Fruit fly (Drosophila melanogaster) whole organism, wandering third instar larva: Measurements from ENCODE around the gene bdwf.

Experiments used
- Abd-B ChIP-seq: fragments of >200 bp; optimal IDR thresholded peaks from 2 replicates; lab custom pipeline; 2017; ENCODE audit warnings: missing biosample characterization, missing genetic modification characterization
- CG32264 ChIP-seq: fragments of 200-800 bp; sonication (Bioruptor generic); optimal IDR thresholded peaks from 2 replicates; lab custom pipeline; 2016; ENCODE audit warnings: missing biosample characterization, missing genetic modification characterization
- CG9705 ChIP-seq: fragments of 200-800 bp; sonication (Bioruptor generic); optimal IDR thresholded peaks from 2 replicates; lab custom pipeline; 2018; ENCODE audit warnings: missing biosample characterization, mild to moderate bottlenecking, missing genetic modification characterization
- Dif ChIP-seq: fragments of 200-275, 200-300 bp; sonication (Bioruptor generic); optimal IDR thresholded peaks from 2 replicates; lab custom pipeline; 2018; ENCODE audit warnings: missing biosample characterization, missing genetic modification characterization; ENCODE audit not compliant: partially characterized antibody
- GATAd ChIP-seq: sonication (Bioruptor generic); optimal IDR thresholded peaks from 2 replicates; lab custom pipeline; 2016; ENCODE audit warnings: missing biosample characterization, missing genetic modification characterization
- HLH106 ChIP-seq: fragments of 200-800 bp; optimal IDR thresholded peaks from 3 replicates; lab custom pipeline; 2019; ENCODE audit warnings: missing biosample characterization, mild to moderate bottlenecking, missing genetic modification characterization, moderate library complexity
- Hnf4 ChIP-seq: fragments of 200-800 bp; sonication (Bioruptor generic); optimal IDR thresholded peaks from 2 replicates; lab custom pipeline; 2016; ENCODE audit warnings: missing biosample characterization, mild to moderate bottlenecking, missing genetic modification characterization
- Hr78 ChIP-seq: fragments of >200 bp; optimal IDR thresholded peaks from 2 replicates; lab custom pipeline; 2017; ENCODE audit warnings: missing biosample characterization, missing genetic modification characterization
- Hr83 ChIP-seq: fragments of 200-300 bp; sonication (Bioruptor generic); optimal IDR thresholded peaks from 2 replicates; lab custom pipeline; 2016; ENCODE audit warnings: missing biosample characterization, mild to moderate bottlenecking, missing genetic modification characterization, moderate library complexity; ENCODE audit not compliant: poor library complexity, severe bottlenecking
- Jra ChIP-seq: sonication (Bioruptor generic); optimal IDR thresholded peaks from 2 replicates; lab custom pipeline; 2016; ENCODE audit warnings: missing biosample characterization, missing genetic modification characterization
- Mio ChIP-seq: sonication (Bioruptor generic); optimal IDR thresholded peaks from 2 replicates; lab custom pipeline; 2016; ENCODE audit warnings: missing biosample characterization, missing genetic modification characterization
- N ChIP-seq: fragments of >200 bp; optimal IDR thresholded peaks from 2 replicates; lab custom pipeline; 2018; ENCODE audit warnings: missing biosample characterization, missing external identifiers, missing genetic modification characterization
- OdsH ChIP-seq: fragments of 200-800 bp; sonication (Bioruptor generic); optimal IDR thresholded peaks from 2 replicates; lab custom pipeline; 2016; ENCODE audit warnings: missing biosample characterization, mild to moderate bottlenecking, missing genetic modification characterization
- Rel ChIP-seq, 2 experiments: fragments of 200-800 bp; sonication (Bioruptor generic) in 1 of 2; optimal IDR thresholded peaks; 2 replicates in 1 of 2; 3 replicates in 1 of 2; lab custom pipeline; 2016 to 2019; ENCODE audit warnings: mild to moderate bottlenecking in 2 of 2, missing biosample characterization in 2 of 2, missing genetic modification characterization in 2 of 2, moderate library complexity in 1 of 2
- Sp1 ChIP-seq: fragments of 200-800 bp; sonication (Bioruptor generic); optimal IDR thresholded peaks from 3 replicates; lab custom pipeline; 2019; ENCODE audit warnings: missing biosample characterization, mild to moderate bottlenecking, missing genetic modification characterization, moderate library complexity
- brk ChIP-seq: fragments of 200-800 bp; sonication (Bioruptor generic); optimal IDR thresholded peaks from 2 replicates; lab custom pipeline; 2016; ENCODE audit warnings: missing biosample characterization, mild to moderate bottlenecking, missing genetic modification characterization
- dmrt93B ChIP-seq: fragments of 200-800 bp; sonication (Bioruptor generic); optimal IDR thresholded peaks from 2 replicates; lab custom pipeline; 2018; ENCODE audit warnings: missing biosample characterization, mild to moderate bottlenecking, missing genetic modification characterization
- dsf ChIP-seq: sonication (Bioruptor generic); optimal IDR thresholded peaks from 2 replicates; lab custom pipeline; 2016; ENCODE audit warnings: missing biosample characterization, missing genetic modification characterization, borderline replicate concordance
- ey ChIP-seq: fragments of 200-800 bp; sonication (Bioruptor generic); optimal IDR thresholded peaks from 2 replicates; lab custom pipeline; 2016; ENCODE audit warnings: missing biosample characterization, missing genetic modification characterization
- foxo ChIP-seq, 2 experiments: fragments of 200-800 bp; sonication (Bioruptor generic); optimal IDR thresholded peaks; 2 replicates in 1 of 2; 3 replicates in 1 of 2; lab custom pipeline; 2016 to 2017; ENCODE audit warnings: missing biosample characterization in 2 of 2, missing genetic modification characterization in 2 of 2
- fru ChIP-seq: fragments of 200-800 bp; sonication (Bioruptor generic); optimal IDR thresholded peaks from 3 replicates; lab custom pipeline; 2016; ENCODE audit warnings: missing biosample characterization, mild to moderate bottlenecking, missing genetic modification characterization
- h ChIP-seq: fragments of 200-800 bp; sonication (Bioruptor generic); optimal IDR thresholded peaks from 3 replicates; lab custom pipeline; 2016; ENCODE audit warnings: missing biosample characterization, mild to moderate bottlenecking, missing genetic modification characterization
- lola ChIP-seq: fragments of >200 bp; optimal IDR thresholded peaks from 2 replicates; lab custom pipeline; 2017; ENCODE audit warnings: missing biosample characterization, missing genetic modification characterization
- pan ChIP-seq: fragments of >200 bp; optimal IDR thresholded peaks from 2 replicates; lab custom pipeline; 2017
- psq ChIP-seq: fragments of 200-800 bp; sonication (Bioruptor generic); optimal IDR thresholded peaks from 3 replicates; lab custom pipeline; 2017; ENCODE audit warnings: missing biosample characterization, mild to moderate bottlenecking, missing genetic modification characterization, moderate library complexity
- rgr ChIP-seq: fragments of 200-800 bp; sonication (Bioruptor generic); optimal IDR thresholded peaks from 3 replicates; lab custom pipeline; 2016; ENCODE audit warnings: missing biosample characterization, mild to moderate bottlenecking, missing genetic modification characterization
- sage ChIP-seq: fragments of 200-800 bp; sonication (Bioruptor generic); optimal IDR thresholded peaks from 2 replicates; lab custom pipeline; 2016; ENCODE audit warnings: missing biosample characterization, mild to moderate bottlenecking, missing genetic modification characterization
- sv ChIP-seq: fragments of 200-800 bp; sonication (Bioruptor generic); optimal IDR thresholded peaks from 3 replicates; lab custom pipeline; 2016; ENCODE audit warnings: missing biosample characterization, missing genetic modification characterization
- woc ChIP-seq: sonication (Bioruptor generic); optimal IDR thresholded peaks from 2 replicates; lab custom pipeline; 2016; ENCODE audit warnings: missing biosample characterization, mild to moderate bottlenecking, missing genetic modification characterization

Gene bdwf

dm6 chr3R:17042838-17043569 is at the start of gene bdwf, which contains the start of gene Patr-1:
Gene bdwf (minus strand): TSS chr3R:17043136.
Gene Patr-1 (plus strand): TSS chr3R:17043564.
- TF ChIP-seq sv (peak; percentile 25), Jra (peak; percentile 77), rgr (GFP tag; lab: Kevin White, UChicago) (no peak), dsf (peak; percentile 32), woc (peak; percentile 71), psq (peak; percentile 19), HLH106 (tag; lab: Kevin White, UChicago) (peak; percentile 26), h (GFP tag; lab: Kevin White, UChicago) (no peak), foxo (GFP tag; optimal IDR thresholded peaks at IDR 0.05; lab: Kevin White, UChicago) (peak in 1 of 2 experiments; percentile 51), CG9705 (GFP tag; lab: Kevin White, UChicago) (no peak), Rel (GFP tag; optimal IDR thresholded peaks at IDR 0.05; lab: Kevin White, UChicago) (no peak), Rel (tag; optimal IDR thresholded peaks at IDR 0.05; lab: Kevin White, UChicago) (no peak), OdsH (GFP tag; lab: Kevin White, UChicago) (peak; percentile 19)

DNA sequence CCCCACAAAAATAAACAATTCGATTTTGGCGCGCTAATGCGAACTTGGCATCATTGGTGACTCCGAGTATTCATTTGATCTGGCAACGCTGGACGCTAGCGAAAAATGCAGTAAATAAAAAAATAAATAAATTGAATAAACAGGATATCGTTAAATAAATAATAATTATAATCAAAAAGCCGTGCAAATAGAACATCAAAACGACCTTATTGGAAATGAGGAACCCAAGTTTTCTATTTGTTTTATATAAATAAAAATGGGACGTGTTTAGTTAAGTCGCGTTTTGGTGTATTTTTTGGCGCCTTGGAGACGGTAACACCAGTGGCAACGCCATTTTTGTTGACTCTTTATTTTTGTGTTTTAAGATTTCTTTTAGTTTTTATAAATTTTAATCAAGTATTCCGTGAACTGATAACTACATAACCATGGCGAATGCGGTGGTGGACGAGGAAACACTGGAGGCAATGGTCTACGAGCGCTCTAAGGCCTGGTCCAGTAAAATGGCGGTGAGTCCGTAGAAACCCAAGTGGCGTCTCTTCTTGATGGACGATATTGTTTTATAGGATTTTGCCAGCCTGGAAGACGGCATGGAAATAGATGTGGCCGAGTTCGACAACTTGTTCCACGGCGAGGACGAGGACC is 45.2 kb upstream of the bdwf start, which contains the start of gene cal1:
TSS of gene cal1 (plus strand) at position 304 of the 642 bp plus-strand sequence.
- TF ChIP-seq dsf = no peak
- TF ChIP-seq Dif (GFP tag; lab: Kevin White, UChicago) = peak; percentile 32
- TF ChIP-seq Hr78 = no peak
- no peak for TF ChIP-seq Rel (GFP tag; optimal IDR thresholded peaks at IDR 0.05; lab: Kevin White, UChicago)
- peak; percentile 83 for TF ChIP-seq Rel (tag; optimal IDR thresholded peaks at IDR 0.05; lab: Kevin White, UChicago)
- no peak for TF ChIP-seq brk (GFP tag; lab: Kevin White, UChicago)

- TF ChIP-seq Jra = no peak
- no peak for TF ChIP-seq Rel (GFP tag; optimal IDR thresholded peaks at IDR 0.05; lab: Kevin White, UChicago)
- peak; percentile 5 for TF ChIP-seq Rel (tag; optimal IDR thresholded peaks at IDR 0.05; lab: Kevin White, UChicago)
- TF ChIP-seq, all 38 proteins: peak for 1
Measured at dm6 chr3R:17085029-17085807, 42.3 kb upstream of the bdwf start, which contains the start of gene GckIII. Gene GckIII (plus strand): TSS chr3R:17085513.

dm6 chr3R:17082471-17082870 is 39.5 kb upstream of the bdwf start:
- no peak for TF ChIP-seq Rel (GFP tag; optimal IDR thresholded peaks at IDR 0.05; lab: Kevin White, UChicago)
- TF ChIP-seq Rel (tag; optimal IDR thresholded peaks at IDR 0.05; lab: Kevin White, UChicago) = no peak
- TF ChIP-seq Jra = no peak
- no peak for TF ChIP-seq Dif (GFP tag; lab: Kevin White, UChicago)
- TF ChIP-seq pan (lab: Kevin White, UChicago) = no peak
- no peak for TF ChIP-seq OdsH (GFP tag; lab: Kevin White, UChicago)
- TF ChIP-seq GATAd (GFP tag; lab: Kevin White, UChicago) = no peak
- TF ChIP-seq CG32264 (GFP tag; lab: Kevin White, UChicago) = no peak

DNA sequence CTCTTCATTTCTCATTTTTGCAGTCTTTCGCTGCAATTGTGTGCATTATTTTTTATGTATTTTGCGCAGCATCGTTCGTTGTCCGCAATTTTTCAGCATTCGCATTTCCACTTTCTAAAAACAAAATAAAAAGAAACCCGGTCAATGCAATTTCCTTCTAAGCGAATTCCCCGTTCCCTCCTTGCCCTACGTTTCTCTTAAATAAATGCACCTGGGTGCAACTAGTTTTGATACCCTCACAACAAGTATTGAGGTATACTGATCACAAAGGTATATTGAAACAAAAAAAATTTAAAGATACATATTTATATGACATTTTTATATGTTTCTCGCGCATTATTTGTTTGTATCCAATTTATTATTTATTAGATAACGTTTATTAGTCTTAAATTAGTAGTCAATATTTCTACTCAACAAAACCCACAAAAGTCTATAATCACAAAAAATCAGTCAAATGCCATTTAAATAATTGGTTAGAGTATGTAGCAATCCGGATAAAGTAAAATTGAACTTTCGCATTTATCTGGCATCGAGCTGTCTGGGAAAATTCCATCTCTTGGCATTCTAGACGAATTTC is 38.5 kb upstream of the bdwf start:
- TF ChIP-seq CG9705 (GFP tag; lab: Kevin White, UChicago) (no peak), Sp1 (GFP tag; lab: Kevin White, UChicago) (peak; percentile 4), HLH106 (tag; lab: Kevin White, UChicago) (peak; percentile 18)

DNA sequence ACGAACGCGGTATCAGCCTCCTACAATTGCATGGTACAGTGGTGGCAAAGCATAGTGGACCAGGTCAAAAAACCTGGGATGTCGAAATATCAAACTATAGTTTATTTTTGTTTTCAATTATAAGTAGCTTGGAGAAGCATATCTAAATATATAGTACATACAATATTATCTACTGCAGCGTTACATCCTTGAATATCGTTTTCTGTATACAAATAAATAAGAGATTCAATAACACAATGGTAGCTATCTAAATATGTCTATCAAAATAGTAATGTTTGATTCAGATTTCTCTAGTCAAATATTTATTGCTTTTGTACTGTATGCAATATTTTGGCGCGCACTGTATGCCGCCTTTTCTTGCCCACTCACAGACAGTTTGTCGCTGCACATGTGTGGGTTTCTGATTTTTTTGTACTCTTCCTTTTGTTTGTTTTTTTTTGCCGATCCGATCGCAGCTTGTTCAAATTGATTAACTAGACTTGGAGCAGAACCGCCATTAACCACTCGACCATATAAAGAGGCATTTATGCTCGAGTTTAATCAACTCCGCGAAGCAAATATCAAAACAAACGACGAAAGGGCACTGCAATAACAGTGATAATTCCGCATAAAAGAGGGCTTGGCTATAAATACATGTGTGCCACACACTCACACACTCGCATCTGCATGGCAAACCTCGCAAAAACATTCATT is 37.9 kb upstream of the bdwf start:
- peak; percentile 76 for TF ChIP-seq woc
- TF ChIP-seq Dif (GFP tag; lab: Kevin White, UChicago) = no peak
- peak; percentile 79 for TF ChIP-seq CG32264 (GFP tag; lab: Kevin White, UChicago)
- TF ChIP-seq Rel (GFP tag; optimal IDR thresholded peaks at IDR 0.05; lab: Kevin White, UChicago) = peak; percentile 83
- TF ChIP-seq Rel (tag; optimal IDR thresholded peaks at IDR 0.05; lab: Kevin White, UChicago) = peak; percentile 54
- TF ChIP-seq Hr78 = no peak
- peak; percentile 94 for TF ChIP-seq rgr (GFP tag; lab: Kevin White, UChicago)
- TF ChIP-seq Sp1 (GFP tag; lab: Kevin White, UChicago) = peak; percentile 97
- peak; percentile 83 to 94 for TF ChIP-seq foxo (GFP tag; optimal IDR thresholded peaks at IDR 0.05; lab: Kevin White, UChicago)
- TF ChIP-seq Mio (GFP tag; lab: Kevin White, UChicago) = peak; percentile 46
- no peak for TF ChIP-seq brk (GFP tag; lab: Kevin White, UChicago)
- TF ChIP-seq ey (GFP tag; lab: Kevin White, UChicago) = peak; percentile 88
- TF ChIP-seq Hnf4 = peak; percentile 86
- peak; percentile 89 for TF ChIP-seq psq
- TF ChIP-seq sv = peak; percentile 92
- TF ChIP-seq Hr83 = no peak
- no peak for TF ChIP-seq Abd-B (GFP tag; lab: Kevin White, UChicago)
- TF ChIP-seq lola (GFP tag; lab: Kevin White, UChicago) = no peak
- no peak for TF ChIP-seq N (GFP tag; lab: Kevin White, UChicago)
- peak; percentile 92 for TF ChIP-seq sage (GFP tag; lab: Kevin White, UChicago)
- TF ChIP-seq fru = peak; percentile 94
- TF ChIP-seq dmrt93B (GFP tag; lab: Kevin White, UChicago) = peak; percentile 90
- peak; percentile 59 for TF ChIP-seq dsf
- TF ChIP-seq h (GFP tag; lab: Kevin White, UChicago) = peak; percentile 93
